Fruit fly (Drosophila melanogaster) whole organism: Measurements from ENCODE around the gene cert.

Experiments
- CG8478 ChIP-seq: fragments of >200 bp; optimal IDR thresholded peaks from 2 replicates; lab custom pipeline; 2018; ENCODE audit warnings: inconsistent platforms
- pan ChIP-seq: fragments of >200 bp; optimal IDR thresholded peaks from 2 replicates; lab custom pipeline; 2017

dm6 chr3L:8336372-8336771 lies 46.7 kb upstream of the cert start, which contains the start of gene Cpr66Cb:
- TF ChIP-seq pan (no peak), CG8478 (no peak)
